Worm (Caenorhabditis elegans) whole organism, midembryonic: ENCODE results near the gene hsp-110.

Experiments used
- cog-1 ChIP-seq: sonication (generic microtip); optimal IDR thresholded peaks from 2 replicates; lab custom pipeline; 2016; ENCODE audit warnings: missing genetic modification characterization, missing compliant biosample characterization
- flt-1 ChIP-seq: fragments of 200-800 bp; sonication (Bioruptor generic); IDR thresholded peaks from 2 replicates; pipeline ENCODE4 v1.3.6; 2022; ENCODE audit warnings: missing genetic modification characterization, missing compliant biosample characterization
- med-1 ChIP-seq: sonication (generic microtip); optimal IDR thresholded peaks from 2 replicates; lab custom pipeline; 2017; ENCODE audit warnings: missing genetic modification characterization, mild to moderate bottlenecking, missing compliant biosample characterization, antibody characterized with exemption, missing genetic modification reagents; ENCODE audit not compliant: insufficient read depth
- ref-1 ChIP-seq: fragments of 200-800 bp; sonication (Bioruptor generic); conservative IDR thresholded peaks from 2 replicates; pipeline ENCODE4 v1.3.6; 2022; ENCODE audit warnings: missing genetic modification reagents, missing genetic modification characterization, missing compliant biosample characterization
- tab-1 ChIP-seq: fragments of 200-800 bp; sonication (Bioruptor generic); IDR thresholded peaks from 2 replicates; pipeline ENCODE4 v1.3.6; 2022; ENCODE audit warnings: missing genetic modification characterization, missing compliant biosample characterization
- ztf-23 ChIP-seq: fragments of 200-800 bp; sonication (Bioruptor generic); IDR thresholded peaks from 2 replicates; pipeline ENCODE4 v1.3.6; 2022; ENCODE audit warnings: missing genetic modification reagents, missing genetic modification characterization, missing compliant biosample characterization
- ztf-29 ChIP-seq: fragments of 200-800 bp; sonication (Bioruptor generic); IDR thresholded peaks from 2 replicates; pipeline ENCODE4 v1.3.6; 2022; ENCODE audit warnings: missing genetic modification reagents, missing genetic modification characterization, missing compliant biosample characterization

- TF ChIP-seq ref-1 (GFP tag; lab: Robert Waterston, UW) (no peak), ztf-29 (GFP tag; lab: Robert Waterston, UW) (no peak), cog-1 (tag; lab: Kevin White, UChicago) (no peak), flt-1 (no peak), tab-1 (GFP tag; lab: Robert Waterston, UW) (no peak), ztf-23 (GFP tag; lab: Robert Waterston, UW) (no peak), med-1 (GFP tag; lab: Kevin White, UChicago) (no peak)
These were observed 48.0 kb upstream of the hsp-110 start, which contains the start of gene pac-1 for ce11 chrIII:8494708-8495107.
